Worm (Caenorhabditis elegans) whole organism, late embryonic: ENCODE results near the gene mbr-1.

Experiments
- C08G9.2 ChIP-seq: sonication (generic microtip); optimal IDR thresholded peaks from 2 replicates; lab custom pipeline; 2016; ENCODE audit warnings: mild to moderate bottlenecking, missing genetic modification characterization, moderate library complexity, missing compliant biosample characterization
- C38D4.7 ChIP-seq: fragments of 200-800 bp; sonication (Bioruptor generic); optimal IDR thresholded peaks from 2 replicates; lab custom pipeline; 2018; ENCODE audit warnings: mild to moderate bottlenecking, missing genetic modification characterization, moderate library complexity, missing compliant biosample characterization
- F13H6.1 ChIP-seq: sonication (generic microtip); optimal IDR thresholded peaks from 2 replicates; lab custom pipeline; 2016; ENCODE audit warnings: missing genetic modification characterization, missing compliant biosample characterization
- K02D7.2 ChIP-seq: sonication (generic microtip); optimal IDR thresholded peaks from 2 replicates; lab custom pipeline; 2017; ENCODE audit warnings: mild to moderate bottlenecking, missing genetic modification characterization, missing compliant biosample characterization
- Y22D7AL.16 ChIP-seq: sonication (generic microtip); optimal IDR thresholded peaks from 2 replicates; lab custom pipeline; 2016; ENCODE audit warnings: missing genetic modification characterization, missing compliant biosample characterization
- ahr-1 ChIP-seq: sonication (generic microtip); optimal IDR thresholded peaks from 2 replicates; lab custom pipeline; 2016; ENCODE audit warnings: missing genetic modification characterization, missing compliant biosample characterization
- ama-1 ChIP-seq: fragments of 150-350 bp; optimal IDR thresholded peaks from 2 replicates; lab custom pipeline; 2014
- ceh-14 ChIP-seq: sonication (generic microtip); optimal IDR thresholded peaks from 2 replicates; lab custom pipeline; 2016; ENCODE audit warnings: missing genotype, missing genetic modification characterization, missing compliant biosample characterization
- ceh-2 ChIP-seq: sonication (generic microtip); optimal IDR thresholded peaks from 2 replicates; lab custom pipeline; 2016; ENCODE audit warnings: missing genotype, missing genetic modification characterization, missing compliant biosample characterization
- ceh-22 ChIP-seq: sonication (generic microtip); optimal IDR thresholded peaks from 2 replicates; lab custom pipeline; 2017; ENCODE audit warnings: missing biosample characterization, missing genetic modification characterization
- ceh-24 ChIP-seq: sonication (generic microtip); optimal IDR thresholded peaks from 2 replicates; lab custom pipeline; 2016; ENCODE audit warnings: mild to moderate bottlenecking, missing genetic modification characterization, missing compliant biosample characterization
- ceh-30 ChIP-seq: fragments of 150-350 bp; optimal IDR thresholded peaks from 2 replicates; lab custom pipeline; 2014; ENCODE audit warnings: missing biosample characterization, missing genetic modification characterization
- ceh-31 ChIP-seq: sonication (generic microtip); optimal IDR thresholded peaks from 2 replicates; lab custom pipeline; 2016; ENCODE audit warnings: missing genetic modification characterization, missing compliant biosample characterization
- ceh-34 ChIP-seq: sonication (generic microtip); optimal IDR thresholded peaks from 2 replicates; lab custom pipeline; 2016; ENCODE audit warnings: mild to moderate bottlenecking, missing genetic modification characterization, missing compliant biosample characterization
- ceh-48 ChIP-seq: sonication (generic microtip); optimal IDR thresholded peaks from 2 replicates; lab custom pipeline; 2016; ENCODE audit warnings: missing genetic modification characterization, inconsistent platforms, missing compliant biosample characterization
- ceh-6 ChIP-seq: fragments of 200-800 bp; sonication (Bioruptor generic); optimal IDR thresholded peaks from 2 replicates; lab custom pipeline; 2018; ENCODE audit warnings: mild to moderate bottlenecking, missing genetic modification characterization, missing compliant biosample characterization
- che-1 ChIP-seq: sonication (generic microtip); optimal IDR thresholded peaks from 2 replicates; lab custom pipeline; 2016; ENCODE audit warnings: mild to moderate bottlenecking, missing genetic modification characterization, missing compliant biosample characterization
- dmd-4 ChIP-seq: sonication (generic microtip); optimal IDR thresholded peaks from 2 replicates; lab custom pipeline; 2016; ENCODE audit warnings: borderline replicate concordance, missing genetic modification characterization, missing compliant biosample characterization
- dve-1 ChIP-seq: sonication (generic microtip); optimal IDR thresholded peaks from 2 replicates; lab custom pipeline; 2017; ENCODE audit warnings: antibody characterized with exemption, mild to moderate bottlenecking, missing genetic modification characterization, missing compliant biosample characterization
- elt-2 ChIP-seq: sonication (generic microtip); optimal IDR thresholded peaks from 2 replicates; lab custom pipeline; 2016; ENCODE audit warnings: missing genetic modification reagents, missing genetic modification characterization, missing compliant biosample characterization
- eyg-1 ChIP-seq: sonication (generic microtip); optimal IDR thresholded peaks from 2 replicates; lab custom pipeline; 2016; ENCODE audit warnings: missing genotype, missing genetic modification characterization, missing compliant biosample characterization
- fax-1 ChIP-seq: sonication (generic microtip); optimal IDR thresholded peaks from 2 replicates; lab custom pipeline; 2016; ENCODE audit warnings: missing genotype, missing genetic modification characterization, missing compliant biosample characterization
- gmeb-2 ChIP-seq: sonication (generic microtip); optimal IDR thresholded peaks from 2 replicates; lab custom pipeline; 2016; ENCODE audit warnings: missing genetic modification characterization, inconsistent platforms, missing compliant biosample characterization
- hlh-13 ChIP-seq: fragments of 200-800 bp; sonication (Bioruptor generic); optimal IDR thresholded peaks from 2 replicates; lab custom pipeline; 2018; ENCODE audit warnings: mild to moderate bottlenecking, missing genetic modification characterization, missing compliant biosample characterization
- hlh-30 ChIP-seq: sonication (generic microtip); optimal IDR thresholded peaks from 2 replicates; lab custom pipeline; 2017; ENCODE audit warnings: antibody characterized with exemption, missing genetic modification characterization, missing compliant biosample characterization; ENCODE audit not compliant: insufficient read depth
- hlh-6 ChIP-seq: sonication (generic microtip); optimal IDR thresholded peaks from 2 replicates; lab custom pipeline; 2016; ENCODE audit warnings: missing genotype, missing genetic modification characterization, missing compliant biosample characterization
- madf-2 ChIP-seq: sonication (generic microtip); optimal IDR thresholded peaks from 2 replicates; lab custom pipeline; 2017; ENCODE audit warnings: missing genetic modification characterization, missing compliant biosample characterization
- mec-3 ChIP-seq: sonication (generic microtip); optimal IDR thresholded peaks from 2 replicates; lab custom pipeline; 2016; ENCODE audit warnings: borderline replicate concordance, missing genetic modification characterization, missing compliant biosample characterization
- nfya-1 ChIP-seq: sonication (generic microtip); optimal IDR thresholded peaks from 2 replicates; lab custom pipeline; 2017; ENCODE audit warnings: missing genetic modification characterization, mild to moderate bottlenecking, missing compliant biosample characterization, antibody characterized with exemption, moderate library complexity
- pax-1 ChIP-seq: fragments of 150-350 bp; optimal IDR thresholded peaks from 2 replicates; lab custom pipeline; 2014; ENCODE audit warnings: missing biosample characterization, missing genetic modification characterization
- pha-2 ChIP-seq: sonication (generic microtip); optimal IDR thresholded peaks from 2 replicates; lab custom pipeline; 2017; ENCODE audit warnings: mild to moderate bottlenecking, missing genetic modification characterization, missing compliant biosample characterization
- ref-2 ChIP-seq: sonication (generic microtip); optimal IDR thresholded peaks from 2 replicates; lab custom pipeline; 2016; ENCODE audit warnings: missing genetic modification characterization, missing compliant biosample characterization
- rnt-1 ChIP-seq: sonication (generic microtip); optimal IDR thresholded peaks from 2 replicates; lab custom pipeline; 2016; ENCODE audit warnings: missing genetic modification characterization, missing compliant biosample characterization
- sdc-2 ChIP-seq: sonication (generic microtip); optimal IDR thresholded peaks from 2 replicates; lab custom pipeline; 2016; ENCODE audit warnings: missing genotype, missing genetic modification characterization, missing compliant biosample characterization
- sox-4 ChIP-seq: sonication (generic microtip); optimal IDR thresholded peaks from 2 replicates; lab custom pipeline; 2017; ENCODE audit warnings: mild to moderate bottlenecking, missing genetic modification characterization, inconsistent platforms, missing compliant biosample characterization
- tbx-2 ChIP-seq: sonication (generic microtip); optimal IDR thresholded peaks from 2 replicates; lab custom pipeline; 2016; ENCODE audit warnings: missing genetic modification characterization, missing compliant biosample characterization
- ttx-3 ChIP-seq: sonication (generic microtip); optimal IDR thresholded peaks from 2 replicates; lab custom pipeline; 2016; ENCODE audit warnings: missing genetic modification reagents, missing genetic modification characterization, missing compliant biosample characterization
- unc-42 ChIP-seq: sonication (generic microtip); optimal IDR thresholded peaks from 2 replicates; lab custom pipeline; 2016; ENCODE audit warnings: missing genotype, missing genetic modification characterization, missing compliant biosample characterization
- unc-55 ChIP-seq: sonication (generic microtip); optimal IDR thresholded peaks from 2 replicates; lab custom pipeline; 2017; ENCODE audit warnings: missing biosample characterization, missing genetic modification reagents, missing genetic modification characterization

Gene mbr-1

ce11 chrX:10679193-10679592, 42.7 kb downstream of the mbr-1 start:
- no peak for TF ChIP-seq pax-1 (tag; lab: Kevin White, UChicago)
- TF ChIP-seq hlh-6 (tag; lab: Kevin White, UChicago) = no peak
- TF ChIP-seq Y22D7AL.16 (tag; lab: Kevin White, UChicago) = no peak
- peak; percentile 69 for TF ChIP-seq hlh-30 (tag; lab: Kevin White, UChicago)
- TF ChIP-seq ceh-30 = no peak
- peak; percentile 38 for TF ChIP-seq tbx-2 (tag; lab: Kevin White, UChicago)

ce11 chrX:10678081-10678736, 43.6 kb downstream of the mbr-1 start:
- TF ChIP-seq sox-4 (no peak), ceh-22 (tag; lab: Kevin White, UChicago) (no peak), ama-1 (lab: Kevin White, UChicago) (no peak), C08G9.2 (no peak), pha-2 (tag; lab: Kevin White, UChicago) (no peak), ceh-31 (tag; lab: Kevin White, UChicago) (peak; percentile 31), ref-2 (tag; lab: Kevin White, UChicago) (peak; percentile 30), madf-2 (tag; lab: Kevin White, UChicago) (no peak), hlh-30 (tag; lab: Kevin White, UChicago) (peak; percentile 64), sdc-2 (tag; lab: Kevin White, UChicago) (peak; percentile 27), ceh-14 (tag; lab: Kevin White, UChicago) (no peak), dmd-4 (tag; lab: Kevin White, UChicago) (no peak), eyg-1 (no peak), gmeb-2 (no peak), ahr-1 (tag; lab: Kevin White, UChicago) (no peak), unc-42 (tag; lab: Kevin White, UChicago) (no peak), K02D7.2 (tag; lab: Kevin White, UChicago) (no peak), hlh-13 (GFP tag; lab: Kevin White, UChicago) (no peak), fax-1 (no peak)

ce11 chrX:10677552-10677951, 44.3 kb downstream of the mbr-1 start:
- TF ChIP-seq ceh-48 (tag; lab: Kevin White, UChicago) (peak; percentile 47), Y22D7AL.16 (tag; lab: Kevin White, UChicago) (no peak), tbx-2 (tag; lab: Kevin White, UChicago) (peak; percentile 66), sdc-2 (tag; lab: Kevin White, UChicago) (no peak), nfya-1 (peak; percentile 33), unc-42 (tag; lab: Kevin White, UChicago) (peak; percentile 66), rnt-1 (no peak), ceh-31 (tag; lab: Kevin White, UChicago) (peak; percentile 23), elt-2 (tag; lab: Kevin White, UChicago) (no peak)

- TF ChIP-seq hlh-30 (tag; lab: Kevin White, UChicago) (no peak), C38D4.7 (GFP tag; lab: Kevin White, UChicago) (no peak)
Measured at ce11 chrX:10677009-10677408, 44.8 kb downstream of the mbr-1 start, which contains the start of gene F13E6.1. F13E6.1 (minus strand) TSS chrX:10677109.

- no peak for TF ChIP-seq ceh-24 (tag; lab: Kevin White, UChicago)
- no peak for TF ChIP-seq ceh-30
Measured at ce11 chrX:10675952-10676351, 45.9 kb downstream of the mbr-1 start.

ce11 chrX:10675376-10675775, 46.5 kb downstream of the mbr-1 start:
- TF ChIP-seq F13H6.1 (tag; lab: Kevin White, UChicago) (no peak), ref-2 (tag; lab: Kevin White, UChicago) (no peak), ttx-3 (tag; lab: Kevin White, UChicago) (no peak), sdc-2 (tag; lab: Kevin White, UChicago) (no peak), dve-1 (tag; lab: Kevin White, UChicago) (no peak), ceh-34 (no peak), ceh-2 (tag; lab: Kevin White, UChicago) (no peak), ceh-6 (GFP tag; lab: Kevin White, UChicago) (no peak), ceh-24 (tag; lab: Kevin White, UChicago) (no peak), che-1 (tag; lab: Kevin White, UChicago) (no peak), mec-3 (tag; lab: Kevin White, UChicago) (no peak), C38D4.7 (GFP tag; lab: Kevin White, UChicago) (no peak), unc-55 (GFP tag; lab: Kevin White, UChicago) (no peak)
